Fruit fly (Drosophila melanogaster) whole organism, prepupa: ENCODE results near the gene CG16965.

Experiments
- CG15336 ChIP-seq: fragments of 200-800 bp; sonication (Bioruptor generic); IDR thresholded peaks from 2 replicates; pipeline ENCODE4 v1.3.6; 2022; ENCODE audit warnings: missing biosample characterization, missing genetic modification characterization
- CG16779 ChIP-seq: fragments of 200-800 bp; sonication (Bioruptor generic); optimal IDR thresholded peaks from 3 replicates; lab custom pipeline; 2017; ENCODE audit warnings: missing biosample characterization, mild to moderate bottlenecking, missing genetic modification characterization
- CG34406 ChIP-seq: fragments of 200-800 bp; sonication (Bioruptor generic); optimal IDR thresholded peaks from 3 replicates; lab custom pipeline; 2016; ENCODE audit warnings: missing biosample characterization, missing genetic modification characterization
- CG6276 ChIP-seq: fragments of 200-800 bp; sonication (Bioruptor generic); optimal IDR thresholded peaks from 2 replicates; lab custom pipeline; 2017; ENCODE audit warnings: missing biosample characterization, mild to moderate bottlenecking, missing genetic modification characterization
- CG8319 ChIP-seq: fragments of 200-800 bp; sonication (Bioruptor generic); optimal IDR thresholded peaks from 3 replicates; lab custom pipeline; 2016; ENCODE audit warnings: missing biosample characterization, missing genetic modification characterization
- CG9139 ChIP-seq: fragments of 200-800 bp; sonication (Bioruptor generic); optimal IDR thresholded peaks from 3 replicates; lab custom pipeline; 2017; ENCODE audit warnings: missing biosample characterization, mild to moderate bottlenecking, missing genetic modification characterization
- Eip78C ChIP-seq: fragments of 200-800 bp; sonication (Bioruptor generic); peaks from one replicate; lab custom pipeline; 2016; ENCODE audit warnings: missing biosample characterization, missing genetic modification characterization
- Hr38 ChIP-seq: sonication (Bioruptor generic); optimal IDR thresholded peaks from 2 replicates; lab custom pipeline; 2016; ENCODE audit warnings: missing biosample characterization, missing genetic modification characterization
- acj6 ChIP-seq: fragments of 200-800 bp; sonication (Bioruptor generic); optimal IDR thresholded peaks from 3 replicates; lab custom pipeline; 2016; ENCODE audit warnings: missing biosample characterization, missing genetic modification characterization
- net ChIP-seq: fragments of 200-800 bp; sonication (Bioruptor generic); optimal IDR thresholded peaks from 3 replicates; lab custom pipeline; 2016; ENCODE audit warnings: missing biosample characterization, missing genetic modification characterization
- vri ChIP-seq: fragments of 200-800 bp; sonication (Bioruptor generic); optimal IDR thresholded peaks from 3 replicates; lab custom pipeline; 2016; ENCODE audit warnings: missing biosample characterization, mild to moderate bottlenecking, missing genetic modification characterization

dm6 chr2L:12021193-12021592 lies 39.8 kb downstream of the CG16965 start:
- TF ChIP-seq CG34406 (GFP tag; lab: Kevin White, UChicago) (no peak), CG15336 (GFP tag; lab: Robert Waterston, UW) (no peak), acj6 (GFP tag; lab: Kevin White, UChicago) (no peak), net (GFP tag; lab: Kevin White, UChicago) (no peak), CG16779 (no peak), Eip78C (GFP tag; lab: Kevin White, UChicago) (peak; percentile 17), Hr38 (GFP tag; lab: Kevin White, UChicago) (no peak), CG8319 (no peak), CG6276 (GFP tag; lab: Kevin White, UChicago) (no peak), vri (GFP tag; lab: Kevin White, UChicago) (peak; percentile 38), CG9139 (GFP tag; lab: Kevin White, UChicago) (no peak)
